Worm (Caenorhabditis elegans): ENCODE results near the gene col-128.

- no peak for TF ChIP-seq elt-3 (tag; optimal IDR thresholded peaks at IDR 0.05)
- no peak for TF ChIP-seq lsy-2 (tag; optimal IDR thresholded peaks at IDR 0.05)
- TF ChIP-seq unc-62 (GFP tag; optimal IDR thresholded peaks at IDR 0.05) = no peak
- TF ChIP-seq unc-39 (tag; optimal IDR thresholded peaks at IDR 0.05) = no peak
Measured at ce11 chrIV:11504416-11504815, 47.3 kb downstream of the col-128 start, which contains the start of gene twk-25.

Data from whole organism, L2 larva.